Fruit fly (Drosophila melanogaster) whole organism, embryonic: Measurements from ENCODE around the gene syd.

Experiments used
- Abd-B ChIP-seq: fragments of 200-800 bp; sonication (Bioruptor generic); optimal IDR thresholded peaks from 2 replicates; lab custom pipeline; 2018; ENCODE audit warnings: missing biosample characterization, mild to moderate bottlenecking, missing genetic modification characterization, moderate library complexity
- C15 ChIP-seq: fragments of 200-800 bp; sonication (Bioruptor generic); IDR thresholded peaks from 3 replicates; pipeline ENCODE4 v1.3.6; 2022; ENCODE audit warnings: missing biosample characterization, missing genetic modification characterization
- CG10267 ChIP-seq: fragments of 200-800 bp; sonication (Bioruptor generic); optimal IDR thresholded peaks from 2 replicates; lab custom pipeline; 2018; ENCODE audit warnings: missing biosample characterization, mild to moderate bottlenecking, missing genetic modification characterization, moderate library complexity
- CG10274 ChIP-seq: fragments of 200-800 bp; sonication (Bioruptor generic); optimal IDR thresholded peaks from 3 replicates; lab custom pipeline; 2017; ENCODE audit warnings: missing biosample characterization, mild to moderate bottlenecking, missing genetic modification characterization
- CG10321 ChIP-seq: fragments of 200-800 bp; sonication (Bioruptor generic); IDR thresholded peaks from 2 replicates; pipeline ENCODE4 v1.3.6; 2022; ENCODE audit warnings: missing biosample characterization, missing genetic modification characterization
- CG11723 ChIP-seq: fragments of 200-800 bp; sonication (Bioruptor generic); optimal IDR thresholded peaks from 2 replicates; lab custom pipeline; 2017; ENCODE audit warnings: missing biosample characterization, mild to moderate bottlenecking, missing genetic modification characterization
- CG12071 ChIP-seq: fragments of 200-800 bp; sonication (Bioruptor generic); optimal IDR thresholded peaks from 3 replicates; lab custom pipeline; 2018; ENCODE audit warnings: missing biosample characterization, mild to moderate bottlenecking, missing genetic modification characterization
- CG12104 ChIP-seq: fragments of 200-800 bp; sonication (Bioruptor generic); optimal IDR thresholded peaks from 3 replicates; lab custom pipeline; 2016; ENCODE audit warnings: missing biosample characterization, missing genetic modification characterization
- CG12155 ChIP-seq: fragments of 200-800 bp; sonication (Bioruptor generic); optimal IDR thresholded peaks from 3 replicates; lab custom pipeline; 2016; ENCODE audit warnings: missing biosample characterization, missing genetic modification characterization
- CG12942 ChIP-seq: fragments of 200-800 bp; sonication (Bioruptor generic); optimal IDR thresholded peaks from 3 replicates; lab custom pipeline; 2016; ENCODE audit warnings: missing biosample characterization, missing genetic modification characterization
- CG17612 ChIP-seq: fragments of 200-800 bp; sonication (Bioruptor generic); IDR thresholded peaks from 2 replicates; pipeline ENCODE4 v1.3.6; 2022; ENCODE audit warnings: missing biosample characterization, missing genetic modification characterization
- CG2116 ChIP-seq: fragments of 200-800 bp; sonication (Bioruptor generic); optimal IDR thresholded peaks from 3 replicates; lab custom pipeline; 2018; ENCODE audit warnings: missing biosample characterization, mild to moderate bottlenecking, missing genetic modification characterization
- CG2678 ChIP-seq: fragments of 200-800 bp; sonication (Bioruptor generic); optimal IDR thresholded peaks from 3 replicates; lab custom pipeline; 2019; ENCODE audit warnings: missing biosample characterization, mild to moderate bottlenecking, missing genetic modification characterization, moderate library complexity
- CG2712 ChIP-seq: fragments of 200-800 bp; optimal IDR thresholded peaks from 3 replicates; lab custom pipeline; 2019; ENCODE audit warnings: missing biosample characterization, mild to moderate bottlenecking, missing genetic modification characterization, moderate library complexity
- CG30403 ChIP-seq: fragments of 200-800 bp; sonication (Bioruptor generic); optimal IDR thresholded peaks from 3 replicates; lab custom pipeline; 2016; ENCODE audit warnings: missing biosample characterization, missing genetic modification characterization
- CG32532 ChIP-seq: fragments of 200-800 bp; sonication (Bioruptor generic); IDR thresholded peaks from 2 replicates; pipeline ENCODE4 v1.3.6; 2022; ENCODE audit warnings: missing biosample characterization, missing genetic modification characterization
- CG34376 ChIP-seq: fragments of 200-800 bp; sonication (Bioruptor generic); optimal IDR thresholded peaks from 2 replicates; lab custom pipeline; 2018; ENCODE audit warnings: missing biosample characterization, mild to moderate bottlenecking, missing genetic modification characterization
- CG4820 ChIP-seq: fragments of 200-800 bp; sonication (Bioruptor generic); optimal IDR thresholded peaks from 3 replicates; lab custom pipeline; 2016; ENCODE audit warnings: missing biosample characterization, missing genetic modification characterization
- CG4854 ChIP-seq: fragments of 200-800 bp; sonication (Bioruptor generic); optimal IDR thresholded peaks from 2 replicates; lab custom pipeline; 2016; ENCODE audit warnings: missing biosample characterization, missing genetic modification characterization, inconsistent platforms
- CG5180 ChIP-seq: fragments of 200-800 bp; sonication (Bioruptor generic); optimal IDR thresholded peaks from 3 replicates; lab custom pipeline; 2017; ENCODE audit warnings: missing biosample characterization, missing genetic modification characterization, mild to moderate bottlenecking, moderate library complexity, missing genetic modification reagents
- CG5245 ChIP-seq: fragments of 200-800 bp; sonication (Bioruptor generic); optimal IDR thresholded peaks from 3 replicates; lab custom pipeline; 2016; ENCODE audit warnings: missing biosample characterization, missing genetic modification characterization
- CG6254 ChIP-seq: fragments of 200-800 bp; sonication (Bioruptor generic); optimal IDR thresholded peaks from 3 replicates; lab custom pipeline; 2017; ENCODE audit warnings: mild to moderate bottlenecking, missing biosample characterization, missing genetic modification reagents, missing genetic modification characterization
- CG6654 ChIP-seq: fragments of 200-800 bp; sonication (Bioruptor generic); optimal IDR thresholded peaks from 2 replicates; lab custom pipeline; 2017; ENCODE audit warnings: missing biosample characterization, mild to moderate bottlenecking, missing genetic modification characterization
- CG7372 ChIP-seq: fragments of 200-800 bp; sonication (Bioruptor generic); IDR thresholded peaks from 2 replicates; pipeline ENCODE4 v1.3.6; 2022; ENCODE audit warnings: missing biosample characterization, missing genetic modification characterization
- CG7786 ChIP-seq: fragments of 200-800 bp; sonication (Bioruptor generic); optimal IDR thresholded peaks from 2 replicates; lab custom pipeline; 2016; ENCODE audit warnings: missing biosample characterization, missing genetic modification characterization
- CG9876 ChIP-seq: fragments of 200-800 bp; sonication (Bioruptor generic); optimal IDR thresholded peaks from 2 replicates; lab custom pipeline; 2016; ENCODE audit warnings: missing biosample characterization, missing genetic modification characterization
- Dfd ChIP-seq, 2 experiments: fragments of >200 bp; optimal IDR thresholded peaks; 2 replicates each; lab custom pipeline; 2017; ENCODE audit warnings: missing biosample characterization in 2 of 2, missing genetic modification characterization in 2 of 2
- Doc2 ChIP-seq: fragments of 200-800 bp; sonication (Bioruptor generic); IDR thresholded peaks from 2 replicates; pipeline ENCODE4 v1.3.6; 2022; ENCODE audit warnings: missing biosample characterization, missing genetic modification characterization
- E2f2 ChIP-seq: fragments of 200-800 bp; sonication (Bioruptor generic); IDR thresholded peaks from 2 replicates; pipeline ENCODE4 v1.3.6; 2022; ENCODE audit warnings: missing biosample characterization, missing genetic modification characterization
- HLH4C ChIP-seq: fragments of 200-800 bp; sonication (Bioruptor generic); IDR thresholded peaks from 3 replicates; pipeline ENCODE4 v1.3.6; 2022; ENCODE audit warnings: missing biosample characterization, missing genetic modification characterization; ENCODE audit not compliant: partially characterized antibody
- Nf-YA ChIP-seq: fragments of 200-800 bp; sonication (Bioruptor generic); IDR thresholded peaks from 2 replicates; pipeline ENCODE4 v1.3.6; 2022; ENCODE audit warnings: missing biosample characterization, missing genetic modification characterization
- Sin3A ChIP-seq: fragments of >200 bp; optimal IDR thresholded peaks from 2 replicates; lab custom pipeline; 2018
- Sry-β ChIP-seq: fragments of 200-800 bp; sonication (Bioruptor generic); optimal IDR thresholded peaks from 2 replicates; lab custom pipeline; 2018; ENCODE audit warnings: missing biosample characterization, mild to moderate bottlenecking, missing genetic modification characterization, moderate library complexity
- cas ChIP-seq: fragments of 200-800 bp; sonication (Bioruptor generic); IDR thresholded peaks from 2 replicates; pipeline ENCODE4 v1.3.6; 2022; ENCODE audit warnings: missing biosample characterization, missing genetic modification characterization
- dimm ChIP-seq: fragments of 200-800 bp; sonication (Bioruptor generic); IDR thresholded peaks from 2 replicates; pipeline ENCODE4 v1.3.6; 2022; ENCODE audit warnings: missing biosample characterization, missing genetic modification characterization
- ems ChIP-seq: fragments of 200-800 bp; sonication (Bioruptor generic); optimal IDR thresholded peaks from 3 replicates; lab custom pipeline; 2016; ENCODE audit warnings: missing biosample characterization, missing genetic modification characterization
- gce ChIP-seq: fragments of 200-800 bp; sonication (Bioruptor generic); IDR thresholded peaks from 3 replicates; pipeline ENCODE4 v1.3.6; 2022; ENCODE audit warnings: missing biosample characterization, missing genetic modification characterization
- gfzf ChIP-seq: fragments of 200-800 bp; sonication (Bioruptor generic); optimal IDR thresholded peaks from 2 replicates; lab custom pipeline; 2016; ENCODE audit warnings: missing biosample characterization, mild to moderate bottlenecking, missing genetic modification characterization, moderate library complexity
- hb ChIP-seq: fragments of 200-800 bp; sonication (Bioruptor generic); IDR thresholded peaks from 3 replicates; pipeline ENCODE4 v1.3.6; 2022; ENCODE audit warnings: missing biosample characterization, missing genetic modification characterization; ENCODE audit not compliant: partially characterized antibody
- lab ChIP-seq: fragments of 200-800 bp; sonication (Bioruptor generic); optimal IDR thresholded peaks from 3 replicates; lab custom pipeline; 2017; ENCODE audit warnings: missing biosample characterization, missing genetic modification characterization, mild to moderate bottlenecking, moderate library complexity, missing genetic modification reagents
- lilli ChIP-seq: fragments of 200-800 bp; sonication (Bioruptor generic); optimal IDR thresholded peaks from 3 replicates; lab custom pipeline; 2016; ENCODE audit warnings: missing biosample characterization, missing genetic modification characterization
- lov ChIP-seq, 2 experiments: fragments of 200-800 bp in 1 of 2; fragments of >200 bp in 1 of 2; sonication (Bioruptor generic) in 1 of 2; IDR thresholded peaks in 1 of 2; optimal IDR thresholded peaks in 1 of 2; 2 replicates in 1 of 2; 3 replicates in 1 of 2; pipeline versions ENCODE4 v1.3.6 to Lab custom; 2017 to 2022; ENCODE audit warnings: missing biosample characterization in 1 of 2, missing genetic modification characterization in 1 of 2
- luna ChIP-seq: fragments of 200-800 bp; sonication (Bioruptor generic); optimal IDR thresholded peaks from 2 replicates; lab custom pipeline; 2016; ENCODE audit warnings: missing biosample characterization, missing genetic modification characterization
- maf-S ChIP-seq: fragments of 200-800 bp; sonication (Bioruptor generic); optimal IDR thresholded peaks from 2 replicates; lab custom pipeline; 2016; ENCODE audit warnings: missing biosample characterization, missing genetic modification characterization
- pum ChIP-seq: fragments of 200-800 bp; sonication (Bioruptor generic); optimal IDR thresholded peaks from 2 replicates; lab custom pipeline; 2016; ENCODE audit warnings: missing biosample characterization, missing genetic modification characterization
- rib ChIP-seq: fragments of 200-800 bp; sonication (Bioruptor generic); IDR thresholded peaks from 2 replicates; pipeline ENCODE4 v1.3.6; 2022; ENCODE audit warnings: missing biosample characterization, missing genetic modification characterization
- sna ChIP-seq: fragments of 200-800 bp; sonication (Bioruptor generic); IDR thresholded peaks from 2 replicates; pipeline ENCODE4 v1.3.6; 2022; ENCODE audit warnings: missing biosample characterization, missing genetic modification characterization; ENCODE audit not compliant: partially characterized antibody
- sob ChIP-seq: fragments of 200-800 bp; sonication (Bioruptor generic); IDR thresholded peaks from 2 replicates; pipeline ENCODE4 v1.3.6; 2022; ENCODE audit warnings: missing biosample characterization, missing genetic modification characterization
- sr ChIP-seq: fragments of 200-800 bp; sonication (Bioruptor generic); IDR thresholded peaks from 3 replicates; pipeline ENCODE4 v1.3.6; 2022; ENCODE audit warnings: missing biosample characterization, missing genetic modification characterization
- stc ChIP-seq: fragments of 200-800 bp; sonication (Bioruptor generic); IDR thresholded peaks from 2 replicates; pipeline ENCODE4 v1.3.6; 2022; ENCODE audit warnings: missing biosample characterization, missing genetic modification characterization
- tin ChIP-seq: fragments of 200-800 bp; sonication (Bioruptor generic); optimal IDR thresholded peaks from 3 replicates; lab custom pipeline; 2016; ENCODE audit warnings: missing biosample characterization, missing genetic modification characterization
- trem ChIP-seq: fragments of 200-800 bp; optimal IDR thresholded peaks from 3 replicates; lab custom pipeline; 2019; ENCODE audit warnings: missing biosample characterization, mild to moderate bottlenecking, missing genetic modification characterization, moderate library complexity
- wek ChIP-seq: fragments of 200-800 bp; sonication (Bioruptor generic); optimal IDR thresholded peaks from 3 replicates; lab custom pipeline; 2018; ENCODE audit warnings: missing biosample characterization, mild to moderate bottlenecking, missing genetic modification characterization, moderate library complexity

syd gene

DNA sequence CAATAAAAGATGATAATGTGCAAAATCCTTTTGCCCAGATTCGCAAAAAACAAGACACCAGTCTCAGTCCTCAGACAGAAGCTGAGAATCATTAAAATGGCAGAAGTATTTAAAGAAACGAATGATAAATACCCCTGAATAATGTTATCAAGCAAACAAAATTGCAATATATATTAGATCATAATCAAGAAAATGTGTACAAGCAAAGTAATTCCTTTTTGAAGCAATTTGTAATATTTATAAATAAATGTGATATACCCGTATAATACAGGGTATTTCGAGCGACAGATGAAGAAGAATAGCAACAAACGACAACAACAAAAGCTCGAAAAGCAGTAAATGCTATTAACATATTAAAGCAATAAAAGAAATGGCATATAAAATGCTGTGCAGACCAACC lies 22.2 kb upstream of the syd start (continued):
- TF ChIP-seq E2f2 (GFP tag; lab: Robert Waterston, UW) (no peak), tin (no peak), sr (GFP tag; lab: Robert Waterston, UW) (no peak), CG4854 (no peak), CG34376 (GFP tag; lab: Kevin White, UChicago) (no peak), rib (GFP tag; lab: Robert Waterston, UW) (no peak), CG5245 (no peak), ems (no peak), Dfd (GFP tag; optimal IDR thresholded peaks at IDR 0.05; lab: Kevin White, UChicago) (no peak), CG12942 (GFP tag; lab: Kevin White, UChicago) (no peak), Sry-β (no peak), stc (GFP tag; lab: Robert Waterston, UW) (no peak), Sin3A (lab: Kevin White, UChicago) (no peak), CG9876 (GFP tag; lab: Kevin White, UChicago) (no peak), Abd-B (GFP tag; lab: Kevin White, UChicago) (no peak), CG12071 (GFP tag; lab: Kevin White, UChicago) (no peak), CG6654 (GFP tag; lab: Kevin White, UChicago) (no peak), sob (no peak), CG10274 (GFP tag; lab: Kevin White, UChicago) (no peak), CG4820 (GFP tag; lab: Kevin White, UChicago) (no peak), CG6254 (peak; percentile 21), hb (GFP tag; lab: Robert Waterston, UW) (no peak), maf-S (no peak), lab (GFP tag; lab: Kevin White, UChicago) (no peak), CG7372 (GFP tag; lab: Robert Waterston, UW) (no peak), CG32532 (no peak), lilli (GFP tag; lab: Kevin White, UChicago) (no peak), CG12104 (GFP tag; lab: Kevin White, UChicago) (no peak), CG5180 (GFP tag; lab: Kevin White, UChicago) (no peak), Nf-YA (GFP tag; lab: Robert Waterston, UW) (no peak), Doc2 (GFP tag; lab: Robert Waterston, UW) (no peak), sna (GFP tag; lab: Robert Waterston, UW) (no peak), lov (optimal IDR thresholded peaks at IDR 0.05; lab: Kevin White, UChicago) (no peak), lov (GFP tag; IDR thresholded peaks at IDR 0.05; lab: Robert Waterston, UW) (no peak), CG11723 (GFP tag; lab: Kevin White, UChicago) (no peak), gce (no peak), HLH4C (GFP tag; lab: Robert Waterston, UW) (no peak), cas (GFP tag; lab: Robert Waterston, UW) (no peak), CG7786 (no peak), CG12155 (GFP tag; lab: Kevin White, UChicago) (no peak), gfzf (GFP tag; lab: Kevin White, UChicago) (no peak), pum (GFP tag; lab: Kevin White, UChicago) (no peak), CG17612 (no peak), luna (GFP tag; lab: Kevin White, UChicago) (no peak), dimm (GFP tag; lab: Robert Waterston, UW) (no peak), CG10321 (no peak), CG30403 (peak; percentile 30), CG2116 (GFP tag; lab: Kevin White, UChicago) (no peak), wek (GFP tag; lab: Kevin White, UChicago) (no peak), trem (tag; lab: Kevin White, UChicago) (peak; percentile 14), C15 (GFP tag; lab: Robert Waterston, UW) (no peak), CG10267 (tag; lab: Kevin White, UChicago) (peak; percentile 30), CG2712 (tag; lab: Kevin White, UChicago) (peak; percentile 58), CG2678 (tag; lab: Kevin White, UChicago) (peak; percentile 33)
